Fruit fly (Drosophila melanogaster) whole organism, wandering third instar larva: ENCODE measurements around the gene Clc.

Source experiments
- CG32264 ChIP-seq: fragments of 200-800 bp; sonication (Bioruptor generic); optimal IDR thresholded peaks from 2 replicates; lab custom pipeline; 2016; ENCODE audit warnings: missing biosample characterization, missing genetic modification characterization
- Mio ChIP-seq: sonication (Bioruptor generic); optimal IDR thresholded peaks from 2 replicates; lab custom pipeline; 2016; ENCODE audit warnings: missing biosample characterization, missing genetic modification characterization
- Myc ChIP-seq: fragments of >200 bp; optimal IDR thresholded peaks from 2 replicates; lab custom pipeline; 2017
- N ChIP-seq: fragments of >200 bp; optimal IDR thresholded peaks from 2 replicates; lab custom pipeline; 2018; ENCODE audit warnings: missing biosample characterization, missing external identifiers, missing genetic modification characterization
- OdsH ChIP-seq: fragments of 200-800 bp; sonication (Bioruptor generic); optimal IDR thresholded peaks from 2 replicates; lab custom pipeline; 2016; ENCODE audit warnings: missing biosample characterization, mild to moderate bottlenecking, missing genetic modification characterization
- h ChIP-seq: fragments of 200-800 bp; sonication (Bioruptor generic); optimal IDR thresholded peaks from 3 replicates; lab custom pipeline; 2016; ENCODE audit warnings: missing biosample characterization, mild to moderate bottlenecking, missing genetic modification characterization
- pan ChIP-seq: fragments of >200 bp; optimal IDR thresholded peaks from 2 replicates; lab custom pipeline; 2017
- psq ChIP-seq: fragments of 200-800 bp; sonication (Bioruptor generic); optimal IDR thresholded peaks from 3 replicates; lab custom pipeline; 2017; ENCODE audit warnings: missing biosample characterization, mild to moderate bottlenecking, missing genetic modification characterization, moderate library complexity
- sage ChIP-seq: fragments of 200-800 bp; sonication (Bioruptor generic); optimal IDR thresholded peaks from 2 replicates; lab custom pipeline; 2016; ENCODE audit warnings: missing biosample characterization, mild to moderate bottlenecking, missing genetic modification characterization

DNA sequence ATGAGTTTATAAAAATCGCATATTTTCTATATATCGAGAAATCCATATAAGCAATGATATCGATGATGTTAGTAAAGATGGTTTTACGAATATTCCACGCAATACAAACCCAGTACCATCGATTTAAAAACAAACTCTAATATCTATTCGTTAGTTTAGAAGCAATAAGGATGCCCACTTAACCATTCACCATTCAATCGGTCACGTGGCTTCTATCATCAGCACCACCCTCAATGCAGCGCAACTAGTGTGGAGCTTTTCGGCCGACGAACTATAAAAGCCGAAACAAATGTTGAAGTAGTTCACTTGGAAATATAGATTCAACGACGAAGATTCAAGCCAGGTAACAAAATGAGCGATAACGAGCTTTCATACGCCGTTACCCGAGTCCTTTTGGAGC, 9.5 kb upstream of the Clc start, which contains the start of gene CG13813:
- TF ChIP-seq OdsH (GFP tag; lab: Kevin White, UChicago) (no peak), Mio (GFP tag; lab: Kevin White, UChicago) (no peak), psq (no peak), h (GFP tag; lab: Kevin White, UChicago) (no peak), pan (no peak), N (no peak), CG32264 (GFP tag; lab: Kevin White, UChicago) (no peak), sage (no peak), Myc (lab: Kevin White, UChicago) (no peak)
